Worm (Caenorhabditis elegans): ENCODE results near the gene gar-1.
A peak's percentile ranks its signal among the peaks of the same experiment; 100 is the strongest.

Gene gar-1

ce11 chrX:6517025-6517770 is 32.5 kb upstream of the gar-1 start:
- no peak for TF ChIP-seq pha-4 (tag; optimal IDR thresholded peaks at IDR 0.05)
- TF ChIP-seq nhr-232 (tag; optimal IDR thresholded peaks at IDR 0.05), result no peak
- TF ChIP-seq rnt-1 (tag; optimal IDR thresholded peaks at IDR 0.05), result no peak
- no peak for TF ChIP-seq elt-2 (tag; optimal IDR thresholded peaks at IDR 0.05)
- no peak for TF ChIP-seq ceh-19 (GFP tag; optimal IDR thresholded peaks at IDR 0.05)
- no peak for TF ChIP-seq hlh-13 (GFP tag; optimal IDR thresholded peaks at IDR 0.05)
- TF ChIP-seq unc-86 (tag; optimal IDR thresholded peaks at IDR 0.05), result no peak
- no peak for TF ChIP-seq ahr-1 (tag; optimal IDR thresholded peaks at IDR 0.05)
- TF ChIP-seq hlh-30 (tag; optimal IDR thresholded peaks at IDR 0.05; ENCODE audit: insufficient read depth), result no peak
- no peak for TF ChIP-seq syd-9 (tag; optimal IDR thresholded peaks at IDR 0.05)
- no peak for TF ChIP-seq unc-42 (tag; optimal IDR thresholded peaks at IDR 0.05)
- TF ChIP-seq ttx-3 (tag; optimal IDR thresholded peaks at IDR 0.05), result no peak
- TF ChIP-seq pros-1 (tag; optimal IDR thresholded peaks at IDR 0.05), result no peak
- TF ChIP-seq ama-1 (optimal IDR thresholded peaks at IDR 0.05), result no peak
- no peak for TF ChIP-seq T23F11.4 (GFP tag; optimal IDR thresholded peaks at IDR 0.05)

ce11 chrX:6515267-6515666 is 30.6 kb upstream of the gar-1 start:
- TF ChIP-seq hlh-30 (tag; optimal IDR thresholded peaks at IDR 0.05; ENCODE audit: insufficient read depth), result peak; percentile 1
- no peak for TF ChIP-seq madf-2 (tag; optimal IDR thresholded peaks at IDR 0.05)

ce11 chrX:6514466-6514865 is 29.8 kb upstream of the gar-1 start:
- no peak for TF ChIP-seq tbx-7 (tag; optimal IDR thresholded peaks at IDR 0.05)
- TF ChIP-seq elt-2 (tag; optimal IDR thresholded peaks at IDR 0.05), result peak; percentile 92

ce11 chrX:6511985-6512384 is 27.3 kb upstream of the gar-1 start, which contains the start of gene ttr-35:
ttr-35 (plus strand) TSS chrX:6512285.
- TF ChIP-seq ceh-18 (tag; optimal IDR thresholded peaks at IDR 0.05) (no peak), ceh-48 (tag; optimal IDR thresholded peaks at IDR 0.05) (no peak), unc-86 (tag; optimal IDR thresholded peaks at IDR 0.05) (no peak), eyg-1 (tag; optimal IDR thresholded peaks at IDR 0.05) (no peak), ceh-31 (tag; optimal IDR thresholded peaks at IDR 0.05) (no peak), hlh-13 (GFP tag; optimal IDR thresholded peaks at IDR 0.05) (no peak), nhr-232 (tag; optimal IDR thresholded peaks at IDR 0.05) (no peak), ceh-22 (tag; optimal IDR thresholded peaks at IDR 0.05) (no peak), ztf-16 (tag; optimal IDR thresholded peaks at IDR 0.05) (no peak), hlh-15 (tag; optimal IDR thresholded peaks at IDR 0.05) (no peak), hlh-6 (tag; optimal IDR thresholded peaks at IDR 0.05) (no peak), unc-3 (GFP tag; conservative IDR thresholded peaks at IDR 0.05) (no peak), unc-3 (tag; optimal IDR thresholded peaks at IDR 0.05) (no peak), ceh-9 (tag; optimal IDR thresholded peaks at IDR 0.05) (no peak), fkh-10 (GFP tag; optimal IDR thresholded peaks at IDR 0.05) (no peak), K02D7.2 (tag; optimal IDR thresholded peaks at IDR 0.05) (no peak), ceh-6 (GFP tag; optimal IDR thresholded peaks at IDR 0.05) (no peak), pax-1 (tag; optimal IDR thresholded peaks at IDR 0.05) (no peak)

- TF ChIP-seq ahr-1 (tag; optimal IDR thresholded peaks at IDR 0.05) (no peak), pag-3 (tag; optimal IDR thresholded peaks at IDR 0.05; ENCODE audit: borderline replicate concordance) (no peak), ceh-14 (tag; optimal IDR thresholded peaks at IDR 0.05) (no peak), ceh-6 (GFP tag; optimal IDR thresholded peaks at IDR 0.05) (no peak), ref-2 (tag; optimal IDR thresholded peaks at IDR 0.05) (no peak)
These were observed 25.9 kb upstream of the gar-1 start, which contains the start of gene ttr-36 for ce11 chrX:6510627-6511026. ttr-36 (plus strand) TSS chrX:6510927.

Measured in whole organism, late embryonic.